Fruit fly (Drosophila melanogaster): Measurements from ENCODE around the gene Tfb5.

DNA sequence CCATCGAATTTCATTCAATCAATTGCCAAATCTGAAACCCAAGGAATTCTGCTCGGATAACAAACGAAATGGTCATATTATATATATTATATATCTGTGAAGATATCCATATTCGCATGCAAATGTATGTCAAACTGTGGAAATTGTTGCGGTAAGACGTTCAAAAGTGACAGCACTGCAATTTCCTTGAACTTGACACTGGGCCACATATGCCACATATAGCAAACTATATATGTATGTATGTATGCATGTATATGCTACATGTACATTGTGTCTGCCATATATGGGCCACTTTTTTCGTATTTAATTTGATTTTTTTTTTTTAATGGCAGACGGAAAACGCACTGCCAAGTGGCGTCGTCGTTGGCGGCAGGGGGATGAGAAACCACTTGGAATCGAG lies 9.8 kb upstream of the Tfb5 start:
- TF ChIP-seq psq (optimal IDR thresholded peaks at IDR 0.05) (no peak), Myc (optimal IDR thresholded peaks at IDR 0.05) (no peak), Sin3A (optimal IDR thresholded peaks at IDR 0.05) (no peak), h (optimal IDR thresholded peaks at IDR 0.05) (no peak), insv (optimal IDR thresholded peaks at IDR 0.05) (no peak), ttk (optimal IDR thresholded peaks at IDR 0.05) (no peak)

All from Kc167 (cell line).